Worm (Caenorhabditis elegans): ENCODE measurements around the gene flp-1.

The flp-1 gene

DNA sequence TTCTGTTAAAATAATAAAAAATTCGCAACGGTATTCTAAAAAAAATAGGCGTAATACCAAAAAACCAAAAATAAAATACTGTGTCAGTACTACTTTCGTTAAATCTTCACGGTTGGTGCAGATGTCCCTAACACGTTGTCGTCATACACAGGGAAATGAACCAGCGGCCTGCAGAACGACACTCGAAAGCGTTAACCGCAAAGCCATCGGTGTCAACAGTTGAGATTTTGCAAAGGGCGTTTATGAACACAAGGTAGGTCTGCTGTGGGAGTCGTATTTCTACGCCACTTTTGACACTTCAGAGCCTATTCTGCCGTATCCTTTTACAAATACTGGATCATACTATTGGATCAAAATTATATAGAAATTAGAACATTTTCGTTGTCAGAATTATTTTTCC is 46.7 kb downstream of the flp-1 start (continued):
- TF ChIP-seq dpl-1 (GFP tag; optimal IDR thresholded peaks at IDR 0.05): peak; percentile 4
- TF ChIP-seq F22D6.2 (tag; optimal IDR thresholded peaks at IDR 0.05): peak; percentile 33
- no peak for TF ChIP-seq ets-4 (GFP tag; optimal IDR thresholded peaks at IDR 0.05)
- TF ChIP-seq hmg-1.2 (GFP tag; IDR thresholded peaks at IDR 0.05): peak; percentile 73
- TF ChIP-seq tbx-9 (tag; optimal IDR thresholded peaks at IDR 0.05; ENCODE audit: borderline replicate concordance): no peak
- peak; percentile 90 for TF ChIP-seq ZK185.1 (tag; optimal IDR thresholded peaks at IDR 0.05; ENCODE audit: poor library complexity, severe bottlenecking)
- no peak for TF ChIP-seq egl-18 (GFP tag; IDR thresholded peaks at IDR 0.05)
- peak; percentile 61; the same call in 1 of the 2 replicates for TF ChIP-seq attf-6 (GFP tag; IDR thresholded peaks at IDR 0.05)
- no peak for TF ChIP-seq sptf-2 (GFP tag; optimal IDR thresholded peaks at IDR 0.05)
- no peak for TF ChIP-seq ama-1 (optimal IDR thresholded peaks at IDR 0.05)
- TF ChIP-seq ama-1 (GFP tag; optimal IDR thresholded peaks at IDR 0.05): peak; percentile 26 to 62
- TF ChIP-seq B0035.1 (tag; optimal IDR thresholded peaks at IDR 0.05): no peak
- TF ChIP-seq him-1 (tag; optimal IDR thresholded peaks at IDR 0.05): peak; percentile 89
- TF ChIP-seq attf-3 (GFP tag; conservative IDR thresholded peaks at IDR 0.05): 0 out of 2 replicates have a peak, but pooled peaks have one; percentile 45
- TF ChIP-seq F55B11.4 (tag; optimal IDR thresholded peaks at IDR 0.05; ENCODE audit: borderline replicate concordance, insufficient read depth): no peak
- peak; percentile 48 for TF ChIP-seq ztf-18 (tag; optimal IDR thresholded peaks at IDR 0.05)
- peak; percentile 29 for TF ChIP-seq snpc-1.1 (tag; optimal IDR thresholded peaks at IDR 0.05; ENCODE audit: insufficient read depth)
- TF ChIP-seq madf-3 (GFP tag; IDR thresholded peaks at IDR 0.05): 0 out of 2 replicates have a peak, but pooled peaks have one; percentile 51
- TF ChIP-seq F49E8.2 (tag; optimal IDR thresholded peaks at IDR 0.05; ENCODE audit: insufficient read depth): peak; percentile 51
- no peak for TF ChIP-seq fkh-3 (tag; optimal IDR thresholded peaks at IDR 0.05)
- peak; percentile 86 for TF ChIP-seq ekl-4 (GFP tag; IDR thresholded peaks at IDR 0.05)
- 0 out of 2 replicates have a peak, but pooled peaks have one; percentile 27 for TF ChIP-seq Y79H2A.3 (GFP tag; conservative IDR thresholded peaks at IDR 0.05)
- TF ChIP-seq mxl-1 (tag; optimal IDR thresholded peaks at IDR 0.05): peak; percentile 79
- 0 out of 2 replicates have a peak, but pooled peaks have one; percentile 59 for TF ChIP-seq D2030.7 (GFP tag; IDR thresholded peaks at IDR 0.05)
- 0 out of 2 replicates have a peak, but pooled peaks have one; percentile 50 for TF ChIP-seq pbrm-1 (GFP tag; IDR thresholded peaks at IDR 0.05)
- peak; percentile 67; the same call in 1 of the 2 replicates for TF ChIP-seq bed-2 (GFP tag; IDR thresholded peaks at IDR 0.05)
- no peak for TF ChIP-seq sdz-38 (tag; optimal IDR thresholded peaks at IDR 0.05)
- 0 out of 2 replicates have a peak, but pooled peaks have one; percentile 62 for TF ChIP-seq ztf-28 (GFP tag; IDR thresholded peaks at IDR 0.05)
- peak; percentile 75 for TF ChIP-seq hlh-12 (tag; optimal IDR thresholded peaks at IDR 0.05)
- TF ChIP-seq rec-8 (tag; optimal IDR thresholded peaks at IDR 0.05): peak; percentile 30 to 71
- TF ChIP-seq snpc-3.4 (tag; optimal IDR thresholded peaks at IDR 0.05): peak; percentile 75
- 0 out of 2 replicates have a peak, but pooled peaks have one; percentile 25 for TF ChIP-seq let-526 (GFP tag; IDR thresholded peaks at IDR 0.05)
- no peak for TF ChIP-seq B0019.2 (GFP tag; conservative IDR thresholded peaks at IDR 0.05)
- no peak for TF ChIP-seq egrh-3 (GFP tag; IDR thresholded peaks at IDR 0.05)
- TF ChIP-seq lsl-1 (GFP tag; optimal IDR thresholded peaks at IDR 0.05): peak; percentile 43
- no peak for TF ChIP-seq nhr-179 (tag; optimal IDR thresholded peaks at IDR 0.05)
- TF ChIP-seq ztf-22 (GFP tag; optimal IDR thresholded peaks at IDR 0.05): no peak
- TF ChIP-seq rpc-1 (optimal IDR thresholded peaks at IDR 0.05): peak; percentile 90
- TF ChIP-seq rpc-1 (tag; optimal IDR thresholded peaks at IDR 0.05): peak; percentile 89
- TF ChIP-seq chd-7 (tag; optimal IDR thresholded peaks at IDR 0.05): no peak
- TF ChIP-seq T07F8.4 (tag; optimal IDR thresholded peaks at IDR 0.05): peak; percentile 72
- TF ChIP-seq madf-10 (tag; optimal IDR thresholded peaks at IDR 0.05): peak; percentile 72
- no peak for TF ChIP-seq F39B2.1 (GFP tag; IDR thresholded peaks at IDR 0.05)
- TF ChIP-seq let-607 (tag; optimal IDR thresholded peaks at IDR 0.05): peak in 1 of 2 experiments; percentile 46
- peak; percentile 89 for TF ChIP-seq F23B12.7 (tag; optimal IDR thresholded peaks at IDR 0.05; ENCODE audit: insufficient read depth)
- no peak for TF ChIP-seq repo-1 (tag; optimal IDR thresholded peaks at IDR 0.05)
- no peak for TF ChIP-seq aptf-3 (GFP tag; IDR thresholded peaks at IDR 0.05)
- TF ChIP-seq F37B4.10 (GFP tag; IDR thresholded peaks at IDR 0.05): no peak
